Worm (Caenorhabditis elegans): Measurements from ENCODE around the gene alh-9.

DNA sequence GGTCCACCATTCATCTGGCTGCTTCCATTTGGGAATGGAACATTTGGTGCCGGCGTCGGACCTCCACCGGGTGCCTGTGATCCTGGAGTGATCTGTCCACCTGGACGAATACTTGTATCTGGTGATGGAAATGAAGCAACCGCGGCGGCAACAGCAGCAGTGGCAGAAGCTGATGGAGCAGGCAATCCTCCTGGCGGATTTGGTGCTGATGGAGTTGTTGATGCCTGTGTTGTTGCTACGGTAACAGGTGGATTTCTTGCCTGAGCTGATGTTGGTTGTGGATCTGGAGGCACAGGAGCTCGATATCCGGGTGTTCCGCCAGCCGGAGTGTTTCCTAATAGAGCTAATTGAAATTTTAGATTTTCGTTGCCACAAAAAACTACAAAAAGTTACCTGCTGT is 23.4 kb upstream of the alh-9 start:
- no peak for TF ChIP-seq lin-26 (GFP tag; IDR thresholded peaks at IDR 0.05)
- TF ChIP-seq unc-130 (GFP tag; optimal IDR thresholded peaks at IDR 0.05): no peak
- TF ChIP-seq sea-2 (GFP tag; IDR thresholded peaks at IDR 0.05): no peak
- TF ChIP-seq nhr-90 (tag; optimal IDR thresholded peaks at IDR 0.05): no peak
- no peak for TF ChIP-seq F10E7.11 (tag; optimal IDR thresholded peaks at IDR 0.05)
- no peak for TF ChIP-seq hsf-1 (GFP tag; IDR thresholded peaks at IDR 0.05)
- TF ChIP-seq nfya-1 (tag; optimal IDR thresholded peaks at IDR 0.05; ENCODE audit: borderline replicate concordance, insufficient read depth): no peak
- no peak for TF ChIP-seq snpc-1.1 (tag; optimal IDR thresholded peaks at IDR 0.05; ENCODE audit: insufficient read depth)
- TF ChIP-seq aptf-3 (GFP tag; IDR thresholded peaks at IDR 0.05): no peak
- TF ChIP-seq akir-1 (GFP tag; optimal IDR thresholded peaks at IDR 0.05): no peak
- TF ChIP-seq snpc-4 (GFP tag; optimal IDR thresholded peaks at IDR 0.05): no peak
- no peak for TF ChIP-seq snpc-4 (tag; optimal IDR thresholded peaks at IDR 0.05)
- no peak for TF ChIP-seq ztf-3 (GFP tag; optimal IDR thresholded peaks at IDR 0.05)

Data from whole organism, young adult.